Fruit fly (Drosophila melanogaster): ENCODE results near the gene CG5500.

Gene CG5500

DNA sequence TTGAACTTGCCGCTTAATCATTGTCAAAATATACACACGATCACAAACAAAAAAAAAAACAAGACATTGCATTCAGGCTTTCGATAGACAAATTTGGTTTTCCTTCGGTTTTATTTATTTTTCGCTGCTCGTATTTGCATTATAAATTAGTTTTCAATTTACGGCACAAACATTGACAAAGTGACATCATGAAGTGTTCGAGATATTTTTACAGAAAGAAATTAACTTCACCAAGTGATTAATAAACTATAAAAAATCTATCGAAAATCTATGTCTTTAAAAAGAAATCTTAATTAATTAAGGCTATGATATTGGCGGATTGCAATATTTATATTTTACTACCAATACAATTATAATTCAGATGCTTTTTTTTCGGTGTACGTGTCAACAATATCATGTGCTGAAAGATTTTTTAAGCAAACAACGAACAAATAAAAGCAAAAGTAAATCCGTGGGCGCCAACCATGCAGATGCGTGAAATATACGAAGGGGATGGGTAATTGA lies 47.5 kb downstream of the CG5500 start (continued):
- no peak for TF ChIP-seq CG9139 (GFP tag; optimal IDR thresholded peaks at IDR 0.05)
- TF ChIP-seq Eip75B (GFP tag; optimal IDR thresholded peaks at IDR 0.05): peak; percentile 12
- TF ChIP-seq achi (GFP tag; optimal IDR thresholded peaks at IDR 0.05): peak; percentile 11
- no peak for TF ChIP-seq Ets21C (GFP tag; optimal IDR thresholded peaks at IDR 0.05)
- TF ChIP-seq CG3919 (GFP tag; optimal IDR thresholded peaks at IDR 0.05): peak; percentile 8
- no peak for TF ChIP-seq CG3032 (tag; optimal IDR thresholded peaks at IDR 0.05)
- peak; percentile 12 for TF ChIP-seq net (GFP tag; optimal IDR thresholded peaks at IDR 0.05)
- peak; percentile 45 for TF ChIP-seq Smox (GFP tag; optimal IDR thresholded peaks at IDR 0.05)
- no peak for TF ChIP-seq Lpt (GFP tag; optimal IDR thresholded peaks at IDR 0.05)
- no peak for TF ChIP-seq Hr4 (GFP tag; optimal IDR thresholded peaks at IDR 0.05)
- TF ChIP-seq Sox102F (GFP tag; optimal IDR thresholded peaks at IDR 0.05): no peak
- TF ChIP-seq spab (GFP tag; optimal IDR thresholded peaks at IDR 0.05): no peak
- TF ChIP-seq fd59A (GFP tag; optimal IDR thresholded peaks at IDR 0.05): no peak
- peak; percentile 14 for TF ChIP-seq CG7368 (GFP tag; optimal IDR thresholded peaks at IDR 0.05)
- no peak for TF ChIP-seq CG6792 (GFP tag; optimal IDR thresholded peaks at IDR 0.05)
- TF ChIP-seq CG10631 (GFP tag; optimal IDR thresholded peaks at IDR 0.05): peak; percentile 22

DNA sequence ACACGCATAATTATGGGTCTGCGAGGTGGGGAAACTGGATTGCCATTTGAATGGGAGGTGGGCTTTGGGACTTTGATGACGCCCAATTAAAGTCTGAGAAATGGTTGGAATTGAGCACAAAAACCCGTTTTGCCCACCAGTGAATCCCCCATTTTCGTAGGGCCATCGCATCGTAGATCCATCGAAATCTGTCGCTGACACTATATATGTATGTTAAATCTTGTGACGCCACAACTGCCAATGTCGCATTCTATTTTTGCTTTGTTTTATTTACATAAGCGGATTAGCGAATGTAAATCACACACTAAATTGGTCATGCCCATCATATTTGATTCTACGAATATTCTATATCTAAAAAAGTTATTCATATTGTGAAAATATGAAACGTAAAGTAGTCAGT lies 50.0 kb downstream of the CG5500 start:
- no peak for TF ChIP-seq CG10669 (GFP tag; optimal IDR thresholded peaks at IDR 0.05)
- no peak for TF ChIP-seq CG34406 (GFP tag; optimal IDR thresholded peaks at IDR 0.05)
- no peak for TF ChIP-seq CG8119 (GFP tag; IDR thresholded peaks at IDR 0.05)
- TF ChIP-seq Blimp-1 (GFP tag; optimal IDR thresholded peaks at IDR 0.05): no peak
- no peak for TF ChIP-seq CG32006 (GFP tag; optimal IDR thresholded peaks at IDR 0.05)
- no peak for TF ChIP-seq CG6854 (GFP tag; optimal IDR thresholded peaks at IDR 0.05)
- no peak for TF ChIP-seq CG11902 (GFP tag; optimal IDR thresholded peaks at IDR 0.05)
- TF ChIP-seq achi (GFP tag; optimal IDR thresholded peaks at IDR 0.05): no peak
- TF ChIP-seq Hr39 (GFP tag; optimal IDR thresholded peaks at IDR 0.05): no peak
- no peak for TF ChIP-seq CG6792 (GFP tag; optimal IDR thresholded peaks at IDR 0.05)
- no peak for TF ChIP-seq CG31627 (GFP tag; optimal IDR thresholded peaks at IDR 0.05)
- TF ChIP-seq Hr38 (GFP tag; optimal IDR thresholded peaks at IDR 0.05): no peak

DNA sequence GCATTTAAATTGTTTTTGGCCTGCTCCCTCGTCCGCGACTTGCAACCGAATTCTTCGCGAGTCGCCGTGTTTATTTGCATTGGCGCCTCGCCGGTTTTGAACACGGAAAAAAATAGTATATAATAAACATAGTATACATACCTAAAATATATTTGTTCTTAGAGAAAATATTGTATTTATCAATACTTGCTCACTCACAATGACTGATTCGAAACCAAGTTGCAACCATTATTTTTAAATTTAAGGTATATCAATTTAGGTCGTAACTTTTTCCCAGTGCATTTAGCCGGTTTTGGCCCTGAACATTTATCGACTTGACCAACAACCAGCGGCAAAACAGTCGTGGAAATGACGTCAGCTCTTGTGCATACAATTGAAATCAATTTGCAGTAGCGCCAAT lies 52.0 kb downstream of the CG5500 start:
- TF ChIP-seq cyc (GFP tag; optimal IDR thresholded peaks at IDR 0.05) (peak; percentile 79), CG16779 (tag; optimal IDR thresholded peaks at IDR 0.05) (peak; percentile 53), CG4318 (GFP tag; optimal IDR thresholded peaks at IDR 0.05) (peak; percentile 82), dsx (GFP tag; optimal IDR thresholded peaks at IDR 0.05; ENCODE audit: poor library complexity, severe bottlenecking) (peak; percentile 84), CG8319 (GFP tag; optimal IDR thresholded peaks at IDR 0.05) (peak; percentile 83), CG15336 (GFP tag; IDR thresholded peaks at IDR 0.05) (peak; percentile 97), fd59A (GFP tag; optimal IDR thresholded peaks at IDR 0.05) (peak; percentile 81), CG32006 (GFP tag; optimal IDR thresholded peaks at IDR 0.05) (peak; percentile 94), Eip75B (GFP tag; optimal IDR thresholded peaks at IDR 0.05) (peak; percentile 70), Gug (GFP tag; IDR thresholded peaks at IDR 0.05) (peak; percentile 84), eg (GFP tag; IDR thresholded peaks at IDR 0.05) (peak; percentile 93), Sox14 (GFP tag; optimal IDR thresholded peaks at IDR 0.05) (peak; percentile 85), esn (GFP tag; optimal IDR thresholded peaks at IDR 0.05) (peak; percentile 93), Ets96B (tag; optimal IDR thresholded peaks at IDR 0.05) (peak; percentile 69), CG8119 (GFP tag; IDR thresholded peaks at IDR 0.05) (peak; percentile 97), CG7368 (GFP tag; optimal IDR thresholded peaks at IDR 0.05) (peak; percentile 85), CG6808 (GFP tag; optimal IDR thresholded peaks at IDR 0.05) (peak; percentile 79), dac (GFP tag; optimal IDR thresholded peaks at IDR 0.05) (peak; percentile 75), Hr4 (GFP tag; optimal IDR thresholded peaks at IDR 0.05) (peak; percentile 91), Met (GFP tag; optimal IDR thresholded peaks at IDR 0.05) (peak; percentile 88), topi (GFP tag; optimal IDR thresholded peaks at IDR 0.05) (peak; percentile 87), CG6854 (GFP tag; optimal IDR thresholded peaks at IDR 0.05) (peak; percentile 91), vri (GFP tag; optimal IDR thresholded peaks at IDR 0.05) (peak; percentile 91), lz (GFP tag; optimal IDR thresholded peaks at IDR 0.05) (peak; percentile 80), net (GFP tag; optimal IDR thresholded peaks at IDR 0.05) (peak; percentile 94), CG3032 (tag; optimal IDR thresholded peaks at IDR 0.05) (peak; percentile 73), svp (GFP tag) (peak; percentile 86), Hr39 (GFP tag; optimal IDR thresholded peaks at IDR 0.05) (peak; percentile 84), CG10669 (GFP tag; optimal IDR thresholded peaks at IDR 0.05) (peak; percentile 79), CG11902 (GFP tag; optimal IDR thresholded peaks at IDR 0.05) (peak; percentile 73), CG8632 (GFP tag; optimal IDR thresholded peaks at IDR 0.05) (peak; percentile 95), Eip93F (GFP tag; optimal IDR thresholded peaks at IDR 0.05) (peak; percentile 11), Lpt (GFP tag; optimal IDR thresholded peaks at IDR 0.05) (peak; percentile 87), CG6276 (GFP tag; optimal IDR thresholded peaks at IDR 0.05) (peak; percentile 93)
